Worm (Caenorhabditis elegans) whole organism, L2 larva: ENCODE results near the gene gst-4.
A peak's percentile ranks its signal among the peaks of the same experiment; 100 is the strongest.

ENCODE experiments used
- C34F6.9 ChIP-seq: fragments of 150-350 bp; optimal IDR thresholded peaks from 2 replicates; lab custom pipeline; 2014; ENCODE audit warnings: missing biosample characterization, missing genetic modification characterization
- F13H6.1 ChIP-seq: sonication (generic microtip); optimal IDR thresholded peaks from 2 replicates; lab custom pipeline; 2016; ENCODE audit warnings: missing genetic modification characterization, missing compliant biosample characterization
- Y55F3AM.14 ChIP-seq: fragments of 200-800 bp; sonication (Bioruptor generic); optimal IDR thresholded peaks from 2 replicates; lab custom pipeline; 2018; ENCODE audit warnings: mild to moderate bottlenecking, missing genetic modification characterization, missing compliant biosample characterization
- ZK546.5 ChIP-seq: sonication (generic microtip); optimal IDR thresholded peaks from 2 replicates; lab custom pipeline; 2017; ENCODE audit warnings: missing biosample characterization, missing genetic modification characterization
- blmp-1 ChIP-seq: sonication (generic microtip); optimal IDR thresholded peaks from 2 replicates; lab custom pipeline; 2017; ENCODE audit warnings: missing genetic modification characterization, mild to moderate bottlenecking, missing compliant biosample characterization, antibody characterized with exemption, moderate library complexity; ENCODE audit not compliant: insufficient read depth
- ceh-16 ChIP-seq: fragments of 150-350 bp; optimal IDR thresholded peaks from 2 replicates; lab custom pipeline; 2014; ENCODE audit warnings: missing biosample characterization, missing genetic modification characterization
- crh-2 ChIP-seq: sonication (generic microtip); optimal IDR thresholded peaks from 2 replicates; lab custom pipeline; 2017; ENCODE audit warnings: missing biosample characterization, missing genetic modification characterization
- dmd-4 ChIP-seq: sonication (generic microtip); optimal IDR thresholded peaks from 2 replicates; lab custom pipeline; 2017; ENCODE audit warnings: missing biosample characterization, missing genetic modification characterization
- egl-27 ChIP-seq: sonication (generic microtip); optimal IDR thresholded peaks from 3 replicates; lab custom pipeline; 2017; ENCODE audit warnings: missing biosample characterization, missing genetic modification reagents, missing genetic modification characterization
- elt-1 ChIP-seq: fragments of 150-350 bp; optimal IDR thresholded peaks from 2 replicates; lab custom pipeline; 2014; ENCODE audit warnings: missing biosample characterization, missing genetic modification characterization
- elt-3 ChIP-seq: sonication (generic microtip); optimal IDR thresholded peaks from 2 replicates; lab custom pipeline; 2017; ENCODE audit warnings: missing biosample characterization, missing genetic modification characterization
- lin-11 ChIP-seq: fragments of 150-350 bp; sonication (generic microtip); optimal IDR thresholded peaks from 2 replicates; lab custom pipeline; 2014; ENCODE audit warnings: missing biosample characterization, missing genetic modification characterization, inconsistent platforms, mixed read lengths
- lin-13 ChIP-seq: fragments of 150-350 bp; optimal IDR thresholded peaks from 2 replicates; lab custom pipeline; 2014; ENCODE audit warnings: missing biosample characterization, missing genetic modification reagents, missing genetic modification characterization
- lin-39 ChIP-seq: fragments of 150-350 bp; optimal IDR thresholded peaks from 2 replicates; lab custom pipeline; 2014; ENCODE audit warnings: missing biosample characterization, missing genetic modification reagents, missing genetic modification characterization
- lsy-2 ChIP-seq, 2 experiments: fragments of 150-350 bp in 1 of 2; sonication (generic microtip) in 1 of 2; optimal IDR thresholded peaks; 2 replicates each; lab custom pipeline; 2014 to 2017; ENCODE audit warnings: missing biosample characterization in 2 of 2, missing genetic modification characterization in 2 of 2
- mab-5 ChIP-seq: fragments of 150-350 bp; optimal IDR thresholded peaks from 2 replicates; lab custom pipeline; 2014; ENCODE audit warnings: missing biosample characterization, missing genetic modification characterization
- mdl-1 ChIP-seq, 2 experiments: fragments of 150-350 bp in 1 of 2; sonication (generic microtip) in 1 of 2; optimal IDR thresholded peaks; 2 replicates each; lab custom pipeline; 2017; ENCODE audit warnings: missing biosample characterization in 2 of 2, missing genetic modification characterization in 2 of 2
- nhr-10 ChIP-seq: sonication (generic microtip); optimal IDR thresholded peaks from 2 replicates; lab custom pipeline; 2017; ENCODE audit warnings: missing biosample characterization, missing genetic modification characterization
- nhr-12 ChIP-seq: fragments of 150-350 bp; optimal IDR thresholded peaks from 2 replicates; lab custom pipeline; 2014; ENCODE audit warnings: missing biosample characterization, missing genetic modification characterization
- nhr-129 ChIP-seq: fragments of 150-350 bp; optimal IDR thresholded peaks from 2 replicates; lab custom pipeline; 2014; ENCODE audit warnings: missing biosample characterization, missing genetic modification characterization
- nhr-21 ChIP-seq: fragments of 150-350 bp; optimal IDR thresholded peaks from 2 replicates; lab custom pipeline; 2014; ENCODE audit warnings: missing biosample characterization, missing genetic modification characterization
- nhr-23 ChIP-seq: fragments of 150-350 bp; optimal IDR thresholded peaks from 2 replicates; lab custom pipeline; 2014; ENCODE audit warnings: missing biosample characterization, missing genetic modification reagents, missing genetic modification characterization
- nhr-237 ChIP-seq: fragments of 150-350 bp; optimal IDR thresholded peaks from 2 replicates; lab custom pipeline; 2014; ENCODE audit warnings: missing biosample characterization, missing genetic modification characterization
- nhr-25 ChIP-seq: fragments of 150-350 bp; sonication (generic microtip); optimal IDR thresholded peaks from 3 replicates; lab custom pipeline; 2014; ENCODE audit warnings: missing biosample characterization, missing genetic modification characterization
- nhr-6 ChIP-seq: fragments of 150-350 bp; optimal IDR thresholded peaks from 2 replicates; lab custom pipeline; 2014; ENCODE audit warnings: missing biosample characterization, missing genetic modification characterization
- peb-1 ChIP-seq: fragments of 150-350 bp; optimal IDR thresholded peaks from 2 replicates; lab custom pipeline; 2014; ENCODE audit warnings: missing biosample characterization, missing genetic modification characterization
- sem-4 ChIP-seq: fragments of 150-350 bp; optimal IDR thresholded peaks from 2 replicates; lab custom pipeline; 2014; ENCODE audit warnings: missing biosample characterization, missing genetic modification reagents, missing genetic modification characterization
- skn-1 ChIP-seq: sonication (generic microtip); optimal IDR thresholded peaks from 2 replicates; lab custom pipeline; 2017; ENCODE audit warnings: missing biosample characterization, missing genetic modification characterization
- unc-39 ChIP-seq: fragments of 150-350 bp; optimal IDR thresholded peaks from 2 replicates; lab custom pipeline; 2014; ENCODE audit warnings: missing biosample characterization, missing genetic modification characterization
- unc-55 ChIP-seq: fragments of 150-350 bp; sonication (generic microtip); optimal IDR thresholded peaks from 3 replicates; lab custom pipeline; 2014; ENCODE audit warnings: missing biosample characterization, missing genetic modification reagents, missing genetic modification characterization
- zag-1 ChIP-seq: fragments of 150-350 bp; optimal IDR thresholded peaks from 2 replicates; lab custom pipeline; 2014; ENCODE audit warnings: missing biosample characterization, missing genetic modification characterization
- ztf-11 ChIP-seq: sonication (generic microtip); optimal IDR thresholded peaks from 2 replicates; lab custom pipeline; 2017; ENCODE audit warnings: missing biosample characterization, missing genetic modification characterization
- ztf-4 ChIP-seq: fragments of 150-350 bp; optimal IDR thresholded peaks from 2 replicates; lab custom pipeline; 2014; ENCODE audit warnings: missing biosample characterization, missing genetic modification characterization

The gst-4 gene

ce11 chrIV:10143640-10144039 lies 1.6 kb downstream of the gst-4 start, which contains the start of gene msp-38:
TSS of gene msp-38 (minus strand) at chrIV:10143740.
- TF ChIP-seq sem-4 (no peak), unc-55 (no peak), mab-5 (tag; lab: Kevin White, UChicago) (no peak), elt-3 (no peak), lin-11 (tag; lab: Kevin White, UChicago) (no peak)

- no peak for TF ChIP-seq mdl-1 (tag; optimal IDR thresholded peaks at IDR 0.05; lab: Kevin White, UChicago)
- TF ChIP-seq ztf-4 (tag; lab: Kevin White, UChicago): no peak
- peak; percentile 78 for TF ChIP-seq skn-1
- TF ChIP-seq nhr-25 (tag; lab: Kevin White, UChicago): no peak
- TF ChIP-seq elt-1 (tag; lab: Kevin White, UChicago): no peak
- no peak for TF ChIP-seq nhr-6 (tag; lab: Kevin White, UChicago)
- no peak for TF ChIP-seq mab-5 (tag; lab: Kevin White, UChicago)
- TF ChIP-seq crh-2 (tag; lab: Kevin White, UChicago): no peak
Measured at ce11 chrIV:10144487-10144886, 2.5 kb downstream of the gst-4 start.

ce11 chrIV:10144909-10145308 lies 2.9 kb downstream of the gst-4 start:
- TF ChIP-seq crh-2 (tag; lab: Kevin White, UChicago) (no peak), unc-39 (tag; lab: Kevin White, UChicago) (no peak), mab-5 (tag; lab: Kevin White, UChicago) (no peak), peb-1 (tag; lab: Kevin White, UChicago) (no peak), lin-13 (GFP tag; lab: Kevin White, UChicago) (no peak), lin-39 (tag; lab: Kevin White, UChicago) (no peak), nhr-21 (tag; lab: Kevin White, UChicago) (no peak), skn-1 (no peak), mdl-1 (tag; optimal IDR thresholded peaks at IDR 0.05; lab: Kevin White, UChicago) (no peak), sem-4 (no peak), ztf-11 (tag; lab: Kevin White, UChicago) (no peak), nhr-23 (tag; lab: Kevin White, UChicago) (no peak)

- TF ChIP-seq dmd-4 (tag; lab: Kevin White, UChicago) (no peak), ceh-16 (tag; lab: Kevin White, UChicago) (no peak), nhr-10 (tag; lab: Kevin White, UChicago) (no peak), mdl-1 (tag; optimal IDR thresholded peaks at IDR 0.05; lab: Kevin White, UChicago) (no peak), nhr-6 (tag; lab: Kevin White, UChicago) (no peak), zag-1 (no peak), peb-1 (tag; lab: Kevin White, UChicago) (no peak), skn-1 (no peak), lin-39 (tag; lab: Kevin White, UChicago) (no peak), ztf-11 (tag; lab: Kevin White, UChicago) (no peak)
Measured at ce11 chrIV:10146885-10147284, 4.9 kb downstream of the gst-4 start, which contains the start of gene T14G10.8. TSS of gene T14G10.8 (minus strand) at chrIV:10146985.

- TF ChIP-seq sem-4 (no peak), nhr-12 (tag; lab: Kevin White, UChicago) (no peak), blmp-1 (tag; lab: Kevin White, UChicago) (no peak), unc-55 (no peak), F13H6.1 (no peak), nhr-237 (no peak), ZK546.5 (tag; lab: Kevin White, UChicago) (no peak), lsy-2 (tag; optimal IDR thresholded peaks at IDR 0.05; lab: Kevin White, UChicago) (no peak), Y55F3AM.14 (GFP tag; lab: Kevin White, UChicago) (no peak), C34F6.9 (tag; lab: Kevin White, UChicago) (no peak), nhr-129 (tag; lab: Kevin White, UChicago) (no peak), mdl-1 (tag; optimal IDR thresholded peaks at IDR 0.05; lab: Kevin White, UChicago) (no peak), egl-27 (tag; lab: Kevin White, UChicago) (no peak)
- TF ChIP-seq, all 48 proteins: peak for 0
Measured at ce11 chrIV:10148938-10149337, 6.9 kb downstream of the gst-4 start, which contains the start of gene pigs-1. TSS of gene pigs-1 (minus strand) at chrIV:10149038.
